Fruit fly (Drosophila melanogaster) whole organism, wandering third instar larva: ENCODE results near the gene Eip63E.

ENCODE experiments used
- Abd-B ChIP-seq: fragments of >200 bp; optimal IDR thresholded peaks from 2 replicates; lab custom pipeline; 2017; ENCODE audit warnings: missing biosample characterization, missing genetic modification characterization
- CG32264 ChIP-seq: fragments of 200-800 bp; sonication (Bioruptor generic); optimal IDR thresholded peaks from 2 replicates; lab custom pipeline; 2016; ENCODE audit warnings: missing biosample characterization, missing genetic modification characterization
- CG9705 ChIP-seq: fragments of 200-800 bp; sonication (Bioruptor generic); optimal IDR thresholded peaks from 2 replicates; lab custom pipeline; 2018; ENCODE audit warnings: missing biosample characterization, mild to moderate bottlenecking, missing genetic modification characterization
- CrebA ChIP-seq: fragments of 200-800 bp; sonication (Bioruptor generic); optimal IDR thresholded peaks from 2 replicates; lab custom pipeline; 2016; ENCODE audit warnings: missing biosample characterization, mild to moderate bottlenecking, missing genetic modification characterization, borderline replicate concordance
- Dfd ChIP-seq: fragments of >200 bp; optimal IDR thresholded peaks from 2 replicates; lab custom pipeline; 2017; ENCODE audit warnings: missing biosample characterization, missing genetic modification characterization
- Dif ChIP-seq: fragments of 200-275, 200-300 bp; sonication (Bioruptor generic); optimal IDR thresholded peaks from 2 replicates; lab custom pipeline; 2018; ENCODE audit warnings: missing biosample characterization, missing genetic modification characterization; ENCODE audit not compliant: partially characterized antibody
- GATAd ChIP-seq: sonication (Bioruptor generic); optimal IDR thresholded peaks from 2 replicates; lab custom pipeline; 2016; ENCODE audit warnings: missing biosample characterization, missing genetic modification characterization
- HLH106 ChIP-seq: fragments of 200-800 bp; optimal IDR thresholded peaks from 3 replicates; lab custom pipeline; 2019; ENCODE audit warnings: missing biosample characterization, mild to moderate bottlenecking, missing genetic modification characterization, moderate library complexity
- Hnf4 ChIP-seq: fragments of 200-800 bp; sonication (Bioruptor generic); optimal IDR thresholded peaks from 2 replicates; lab custom pipeline; 2016; ENCODE audit warnings: missing biosample characterization, mild to moderate bottlenecking, missing genetic modification characterization
- Hr78 ChIP-seq: fragments of >200 bp; optimal IDR thresholded peaks from 2 replicates; lab custom pipeline; 2017; ENCODE audit warnings: missing biosample characterization, missing genetic modification characterization
- Hr83 ChIP-seq: fragments of 200-300 bp; sonication (Bioruptor generic); optimal IDR thresholded peaks from 2 replicates; lab custom pipeline; 2016; ENCODE audit warnings: missing biosample characterization, mild to moderate bottlenecking, missing genetic modification characterization, moderate library complexity; ENCODE audit not compliant: poor library complexity, severe bottlenecking
- Jra ChIP-seq: sonication (Bioruptor generic); optimal IDR thresholded peaks from 2 replicates; lab custom pipeline; 2016; ENCODE audit warnings: missing biosample characterization, missing genetic modification characterization
- Mio ChIP-seq: sonication (Bioruptor generic); optimal IDR thresholded peaks from 2 replicates; lab custom pipeline; 2016; ENCODE audit warnings: missing biosample characterization, missing genetic modification characterization
- Myc ChIP-seq: fragments of >200 bp; optimal IDR thresholded peaks from 2 replicates; lab custom pipeline; 2017
- N ChIP-seq: fragments of >200 bp; optimal IDR thresholded peaks from 2 replicates; lab custom pipeline; 2018; ENCODE audit warnings: missing biosample characterization, missing external identifiers, missing genetic modification characterization
- OdsH ChIP-seq: fragments of 200-800 bp; sonication (Bioruptor generic); optimal IDR thresholded peaks from 2 replicates; lab custom pipeline; 2016; ENCODE audit warnings: missing biosample characterization, mild to moderate bottlenecking, missing genetic modification characterization
- Rel ChIP-seq, 2 experiments: fragments of 200-800 bp; sonication (Bioruptor generic) in 1 of 2; optimal IDR thresholded peaks; 2 replicates in 1 of 2; 3 replicates in 1 of 2; lab custom pipeline; 2016 to 2019; ENCODE audit warnings: mild to moderate bottlenecking in 2 of 2, missing biosample characterization in 2 of 2, missing genetic modification characterization in 2 of 2, moderate library complexity in 1 of 2
- Sp1 ChIP-seq: fragments of 200-800 bp; sonication (Bioruptor generic); optimal IDR thresholded peaks from 3 replicates; lab custom pipeline; 2019; ENCODE audit warnings: missing biosample characterization, mild to moderate bottlenecking, missing genetic modification characterization, moderate library complexity
- Vsx2 ChIP-seq: fragments of 200-300, 225-300 bp; sonication (Bioruptor generic); optimal IDR thresholded peaks from 2 replicates; lab custom pipeline; 2018; ENCODE audit warnings: missing biosample characterization, missing genetic modification characterization; ENCODE audit not compliant: partially characterized antibody
- br ChIP-seq: fragments of 200-800 bp; sonication (Bioruptor generic); optimal IDR thresholded peaks from 2 replicates; lab custom pipeline; 2016; ENCODE audit warnings: missing biosample characterization, missing genetic modification characterization
- brk ChIP-seq: fragments of 200-800 bp; sonication (Bioruptor generic); optimal IDR thresholded peaks from 2 replicates; lab custom pipeline; 2016; ENCODE audit warnings: missing biosample characterization, mild to moderate bottlenecking, missing genetic modification characterization
- dl ChIP-seq, 2 experiments: fragments of 175-275, 200-275 bp in 1 of 2; fragments of 200-275 bp in 1 of 2; sonication (Bioruptor generic); optimal IDR thresholded peaks; lab custom pipeline; 2018; ENCODE audit warnings: mild to moderate bottlenecking in 2 of 2, missing biosample characterization in 2 of 2, missing genetic modification characterization in 2 of 2, moderate library complexity in 2 of 2; ENCODE audit not compliant: partially characterized antibody in 2 of 2, insufficient read depth in 1 of 2
- dmrt93B ChIP-seq: fragments of 200-800 bp; sonication (Bioruptor generic); optimal IDR thresholded peaks from 2 replicates; lab custom pipeline; 2018; ENCODE audit warnings: missing biosample characterization, mild to moderate bottlenecking, missing genetic modification characterization
- dsf ChIP-seq: sonication (Bioruptor generic); optimal IDR thresholded peaks from 2 replicates; lab custom pipeline; 2016; ENCODE audit warnings: missing biosample characterization, missing genetic modification characterization, borderline replicate concordance
- ey ChIP-seq: fragments of 200-800 bp; sonication (Bioruptor generic); optimal IDR thresholded peaks from 2 replicates; lab custom pipeline; 2016; ENCODE audit warnings: missing biosample characterization, missing genetic modification characterization
- foxo ChIP-seq, 2 experiments: fragments of 200-800 bp; sonication (Bioruptor generic); optimal IDR thresholded peaks; 2 replicates in 1 of 2; 3 replicates in 1 of 2; lab custom pipeline; 2016 to 2017; ENCODE audit warnings: missing biosample characterization in 2 of 2, missing genetic modification characterization in 2 of 2
- fru ChIP-seq: fragments of 200-800 bp; sonication (Bioruptor generic); optimal IDR thresholded peaks from 3 replicates; lab custom pipeline; 2016; ENCODE audit warnings: missing biosample characterization, mild to moderate bottlenecking, missing genetic modification characterization
- h ChIP-seq: fragments of 200-800 bp; sonication (Bioruptor generic); optimal IDR thresholded peaks from 3 replicates; lab custom pipeline; 2016; ENCODE audit warnings: missing biosample characterization, mild to moderate bottlenecking, missing genetic modification characterization
- jim ChIP-seq: fragments of 175-275, 200-325 bp; sonication (Bioruptor generic); optimal IDR thresholded peaks from 2 replicates; lab custom pipeline; 2016; ENCODE audit warnings: missing biosample characterization, mild to moderate bottlenecking, missing genetic modification characterization
- lola ChIP-seq: fragments of >200 bp; optimal IDR thresholded peaks from 2 replicates; lab custom pipeline; 2017; ENCODE audit warnings: missing biosample characterization, missing genetic modification characterization
- pan ChIP-seq: fragments of >200 bp; optimal IDR thresholded peaks from 2 replicates; lab custom pipeline; 2017
- psq ChIP-seq: fragments of 200-800 bp; sonication (Bioruptor generic); optimal IDR thresholded peaks from 3 replicates; lab custom pipeline; 2017; ENCODE audit warnings: missing biosample characterization, mild to moderate bottlenecking, missing genetic modification characterization, moderate library complexity
- rgr ChIP-seq: fragments of 200-800 bp; sonication (Bioruptor generic); optimal IDR thresholded peaks from 3 replicates; lab custom pipeline; 2016; ENCODE audit warnings: missing biosample characterization, mild to moderate bottlenecking, missing genetic modification characterization
- sage ChIP-seq: fragments of 200-800 bp; sonication (Bioruptor generic); optimal IDR thresholded peaks from 2 replicates; lab custom pipeline; 2016; ENCODE audit warnings: missing biosample characterization, mild to moderate bottlenecking, missing genetic modification characterization
- sv ChIP-seq: fragments of 200-800 bp; sonication (Bioruptor generic); optimal IDR thresholded peaks from 3 replicates; lab custom pipeline; 2016; ENCODE audit warnings: missing biosample characterization, missing genetic modification characterization
- tai ChIP-seq: sonication (Bioruptor generic); optimal IDR thresholded peaks from 2 replicates; lab custom pipeline; 2016; ENCODE audit warnings: missing biosample characterization, missing genetic modification characterization
- usp ChIP-seq: fragments of >200 bp; optimal IDR thresholded peaks from 2 replicates; lab custom pipeline; 2017; ENCODE audit warnings: missing biosample characterization, missing genetic modification characterization
- woc ChIP-seq: sonication (Bioruptor generic); optimal IDR thresholded peaks from 2 replicates; lab custom pipeline; 2016; ENCODE audit warnings: missing biosample characterization, mild to moderate bottlenecking, missing genetic modification characterization

The Eip63E gene

DNA sequence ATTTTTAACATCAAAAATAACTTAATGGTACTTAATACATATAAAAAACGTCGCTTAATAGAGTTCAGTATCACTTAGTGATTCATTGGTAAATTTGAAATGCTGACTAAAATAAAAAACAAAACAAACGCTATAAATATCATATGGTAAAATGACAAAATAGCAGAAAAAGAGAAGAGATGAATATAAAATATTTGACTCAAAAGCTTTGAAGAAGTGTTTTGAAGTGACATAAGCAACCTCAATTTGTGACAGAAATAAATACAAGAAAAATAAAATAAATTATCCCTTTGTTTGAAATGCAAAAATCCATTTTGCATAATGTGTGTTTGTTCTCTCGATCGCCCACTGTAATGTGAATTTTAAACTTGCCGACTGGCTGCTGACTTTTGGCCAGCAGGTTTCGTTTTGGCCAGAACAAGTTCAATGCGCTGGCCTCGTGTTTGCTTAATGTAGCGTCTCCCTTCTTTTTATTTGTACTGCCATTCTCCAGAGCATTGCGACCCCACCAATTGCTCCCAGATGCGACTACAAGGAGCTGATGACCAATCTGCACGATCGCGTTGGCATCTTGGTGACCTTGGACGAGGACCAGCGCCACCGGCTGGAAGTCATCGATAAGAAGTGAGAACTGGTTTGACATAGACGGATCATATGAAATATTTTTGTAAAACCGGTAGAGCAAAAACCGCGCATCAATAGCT, 97.2 kb downstream of the Eip63E start:
- TF ChIP-seq dmrt93B (GFP tag; lab: Kevin White, UChicago), result peak; percentile 19
- peak; percentile 30 for TF ChIP-seq rgr (GFP tag; lab: Kevin White, UChicago)
- TF ChIP-seq Dif (GFP tag; lab: Kevin White, UChicago), result peak; percentile 22
- no peak for TF ChIP-seq GATAd (GFP tag; lab: Kevin White, UChicago)
- TF ChIP-seq tai (GFP tag; lab: Kevin White, UChicago), result no peak
- no peak for TF ChIP-seq Hr78 (GFP tag; lab: Kevin White, UChicago)
- no peak for TF ChIP-seq Myc (lab: Kevin White, UChicago)
- peak in 1 of 2 experiments; percentile 42 for TF ChIP-seq foxo (GFP tag; optimal IDR thresholded peaks at IDR 0.05; lab: Kevin White, UChicago)
- TF ChIP-seq Abd-B (GFP tag; lab: Kevin White, UChicago), result no peak
- TF ChIP-seq h (GFP tag; lab: Kevin White, UChicago), result peak; percentile 28
- no peak for TF ChIP-seq sage (GFP tag; lab: Kevin White, UChicago)
- no peak for TF ChIP-seq Jra
- no peak for TF ChIP-seq Rel (GFP tag; optimal IDR thresholded peaks at IDR 0.05; lab: Kevin White, UChicago)
- TF ChIP-seq Rel (tag; optimal IDR thresholded peaks at IDR 0.05; lab: Kevin White, UChicago), result no peak
- TF ChIP-seq pan (lab: Kevin White, UChicago), result no peak
- peak; percentile 69 for TF ChIP-seq woc (GFP tag; lab: Kevin White, UChicago)
- TF ChIP-seq brk (GFP tag; lab: Kevin White, UChicago), result peak; percentile 8
- peak; percentile 42 for TF ChIP-seq psq (GFP tag; lab: Kevin White, UChicago)
- no peak for TF ChIP-seq Dfd (GFP tag; lab: Kevin White, UChicago)
- TF ChIP-seq dsf (GFP tag; lab: Kevin White, UChicago), result no peak
- TF ChIP-seq sv, result no peak
- no peak for TF ChIP-seq usp
- TF ChIP-seq br (GFP tag; lab: Kevin White, UChicago), result no peak
- no peak for TF ChIP-seq CG9705 (GFP tag; lab: Kevin White, UChicago)
- peak; percentile 51 for TF ChIP-seq HLH106 (tag; lab: Kevin White, UChicago)
- no peak for TF ChIP-seq Vsx2 (GFP tag; lab: Kevin White, UChicago)
- no peak for TF ChIP-seq Mio
- TF ChIP-seq CG32264 (GFP tag; lab: Kevin White, UChicago), result no peak
- peak; percentile 33 for TF ChIP-seq ey (GFP tag; lab: Kevin White, UChicago)
- peak; percentile 34 for TF ChIP-seq fru
- TF ChIP-seq lola (GFP tag; lab: Kevin White, UChicago), result no peak
- TF ChIP-seq OdsH (GFP tag; lab: Kevin White, UChicago), result peak; percentile 23
- TF ChIP-seq CrebA (GFP tag; lab: Kevin White, UChicago), result no peak
- no peak for TF ChIP-seq Hnf4
- peak; percentile 50 for TF ChIP-seq Sp1 (GFP tag; lab: Kevin White, UChicago)
- no peak for TF ChIP-seq Hr83 (GFP tag; lab: Kevin White, UChicago)
- no peak for TF ChIP-seq jim (GFP tag; lab: Kevin White, UChicago)
- TF ChIP-seq N (GFP tag; lab: Kevin White, UChicago), result no peak
- TF ChIP-seq dl (GFP tag; optimal IDR thresholded peaks at IDR 0.05; lab: Kevin White, UChicago; ENCODE audit: insufficient read depth in 1 of 2, partially characterized antibody in 2 of 2), result no peak

DNA sequence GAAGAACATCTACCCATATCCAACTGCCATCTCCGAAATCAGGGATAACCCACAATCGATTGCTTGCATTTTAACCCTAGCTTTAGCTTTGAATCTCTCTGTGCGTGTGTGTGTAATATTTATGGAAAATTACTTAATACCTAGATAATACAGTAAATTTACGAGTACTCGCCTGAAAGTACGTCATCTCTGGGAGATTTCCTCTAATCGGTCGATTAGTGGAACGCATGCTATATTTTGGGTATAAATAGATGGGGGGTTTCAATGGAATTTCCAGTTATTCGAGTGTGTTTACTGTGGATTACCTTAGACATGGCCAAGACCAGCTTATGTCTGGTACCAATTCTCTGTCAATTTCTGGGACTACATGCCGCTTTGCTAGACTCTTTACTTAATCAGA, 99.5 kb downstream of the Eip63E start, which contains the start of gene CG10357:
Gene CG10357 (plus strand): TSS at position 301 of the 400 bp plus-strand sequence.
- no peak for TF ChIP-seq CG32264 (GFP tag; lab: Kevin White, UChicago)
- TF ChIP-seq woc (GFP tag; lab: Kevin White, UChicago), result no peak
- no peak for TF ChIP-seq sv
- TF ChIP-seq br (GFP tag; lab: Kevin White, UChicago), result no peak
- TF ChIP-seq Jra, result no peak
- no peak for TF ChIP-seq Vsx2 (GFP tag; lab: Kevin White, UChicago)
- TF ChIP-seq ey (GFP tag; lab: Kevin White, UChicago), result no peak
- no peak for TF ChIP-seq lola (GFP tag; lab: Kevin White, UChicago)
- no peak for TF ChIP-seq Sp1 (GFP tag; lab: Kevin White, UChicago)
- TF ChIP-seq usp, result no peak
- no peak for TF ChIP-seq N (GFP tag; lab: Kevin White, UChicago)
- no peak for TF ChIP-seq dl (GFP tag; optimal IDR thresholded peaks at IDR 0.05; lab: Kevin White, UChicago; ENCODE audit: insufficient read depth in 1 of 2, partially characterized antibody in 2 of 2)
- TF ChIP-seq Myc (lab: Kevin White, UChicago), result no peak
